Fruit fly (Drosophila melanogaster) whole organism, embryonic: ENCODE data around the gene CSN5.

Experiments used
- ATbp ChIP-seq: fragments of 200-800 bp; sonication (Bioruptor generic); optimal IDR thresholded peaks from 2 replicates; lab custom pipeline; 2017; ENCODE audit warnings: missing biosample characterization, mild to moderate bottlenecking, missing genetic modification characterization, missing genetic modification reagents
- Antp ChIP-seq: fragments of 200-800 bp; sonication (Bioruptor generic); optimal IDR thresholded peaks from 3 replicates; lab custom pipeline; 2016; ENCODE audit warnings: missing biosample characterization, missing genetic modification characterization
- Atf3 ChIP-seq: fragments of 200-800 bp; sonication (Bioruptor generic); optimal IDR thresholded peaks from 3 replicates; lab custom pipeline; 2016; ENCODE audit warnings: missing biosample characterization, missing genetic modification characterization
- CG10543 ChIP-seq: fragments of 200-800 bp; sonication (Bioruptor generic); optimal IDR thresholded peaks from 3 replicates; lab custom pipeline; 2017; ENCODE audit warnings: missing biosample characterization, mild to moderate bottlenecking, missing genetic modification characterization, moderate library complexity
- CG11247 ChIP-seq: fragments of 200-800 bp; sonication (Bioruptor generic); IDR thresholded peaks from 2 replicates; pipeline ENCODE4 v1.3.6; 2022; ENCODE audit warnings: missing biosample characterization, missing genetic modification characterization
- CG11456 ChIP-seq: fragments of 200-800 bp; sonication (Bioruptor generic); IDR thresholded peaks from 3 replicates; pipeline ENCODE4 v1.3.6; 2022; ENCODE audit warnings: missing biosample characterization, missing genetic modification characterization
- CG12219 ChIP-seq: fragments of 200-800 bp; sonication (Bioruptor generic); optimal IDR thresholded peaks from 3 replicates; lab custom pipeline; 2018; ENCODE audit warnings: missing biosample characterization, mild to moderate bottlenecking, missing genetic modification characterization
- CG14710 ChIP-seq: fragments of 200-800 bp; sonication (Bioruptor generic); optimal IDR thresholded peaks from 3 replicates; lab custom pipeline; 2019; ENCODE audit warnings: missing biosample characterization, mild to moderate bottlenecking, missing genetic modification characterization, moderate library complexity
- CG15073 ChIP-seq: fragments of 200-800 bp; sonication (Bioruptor generic); optimal IDR thresholded peaks from 2 replicates; lab custom pipeline; 2016; ENCODE audit warnings: missing biosample characterization, missing genetic modification characterization
- CG15269 ChIP-seq: fragments of 200-800 bp; sonication (Bioruptor generic); optimal IDR thresholded peaks from 2 replicates; lab custom pipeline; 2018; ENCODE audit warnings: missing biosample characterization, mild to moderate bottlenecking, missing genetic modification characterization, moderate library complexity
- CG15514 ChIP-seq: fragments of 200-800 bp; sonication (Bioruptor generic); optimal IDR thresholded peaks from 3 replicates; lab custom pipeline; 2017; ENCODE audit warnings: missing biosample characterization, missing genetic modification characterization, mild to moderate bottlenecking, moderate library complexity, missing genetic modification reagents
- CG2712 ChIP-seq: fragments of 200-800 bp; optimal IDR thresholded peaks from 3 replicates; lab custom pipeline; 2019; ENCODE audit warnings: missing biosample characterization, mild to moderate bottlenecking, missing genetic modification characterization, moderate library complexity
- CG31224 ChIP-seq: fragments of 200-800 bp; sonication (Bioruptor generic); IDR thresholded peaks from 2 replicates; pipeline ENCODE4 v1.3.6; 2022; ENCODE audit warnings: missing biosample characterization, missing genetic modification characterization
- CG5180 ChIP-seq: fragments of 200-800 bp; sonication (Bioruptor generic); optimal IDR thresholded peaks from 3 replicates; lab custom pipeline; 2017; ENCODE audit warnings: missing biosample characterization, missing genetic modification characterization, mild to moderate bottlenecking, moderate library complexity, missing genetic modification reagents
- CG8290 ChIP-seq, 3 experiments: fragments of 200-800 bp; sonication (Bioruptor generic); optimal IDR thresholded peaks; 2 replicates each; lab custom pipeline; 2016 to 2019; ENCODE audit warnings: missing biosample characterization in 3 of 3, missing genetic modification characterization in 3 of 3, mild to moderate bottlenecking in 2 of 3, moderate library complexity in 1 of 3
- CG8359 ChIP-seq: fragments of 200-800 bp; sonication (Bioruptor generic); optimal IDR thresholded peaks from 2 replicates; lab custom pipeline; 2017; ENCODE audit warnings: missing biosample characterization, mild to moderate bottlenecking, missing genetic modification characterization, borderline replicate concordance
- CG9797 ChIP-seq: fragments of 200-800 bp; sonication (Bioruptor generic); optimal IDR thresholded peaks from 3 replicates; lab custom pipeline; 2018; ENCODE audit warnings: missing biosample characterization, mild to moderate bottlenecking, missing genetic modification characterization
- D19A ChIP-seq: fragments of 200-800 bp; optimal IDR thresholded peaks from 3 replicates; lab custom pipeline; 2019; ENCODE audit warnings: missing biosample characterization, mild to moderate bottlenecking, missing genetic modification characterization, moderate library complexity
- Dek ChIP-seq: fragments of 200-800 bp; sonication (Bioruptor generic); optimal IDR thresholded peaks from 3 replicates; lab custom pipeline; 2019; ENCODE audit warnings: missing biosample characterization, mild to moderate bottlenecking, missing genetic modification characterization, moderate library complexity
- HmgZ ChIP-seq: fragments of 200-800 bp; sonication (Bioruptor generic); optimal IDR thresholded peaks from 2 replicates; lab custom pipeline; 2018; ENCODE audit warnings: missing biosample characterization, mild to moderate bottlenecking, missing genetic modification characterization
- Hr39 ChIP-seq: fragments of >200 bp; optimal IDR thresholded peaks from 2 replicates; lab custom pipeline; 2017
- Hr78 ChIP-seq, 2 experiments: fragments of 200-800 bp in 1 of 2; fragments of >200 bp in 1 of 2; sonication (Bioruptor generic) in 1 of 2; optimal IDR thresholded peaks; 2 replicates each; lab custom pipeline; 2017 to 2019; ENCODE audit warnings: missing biosample characterization in 2 of 2, missing genetic modification characterization in 2 of 2, mild to moderate bottlenecking in 1 of 2, moderate library complexity in 1 of 2
- Mes4 ChIP-seq: fragments of 200-800 bp; sonication (Bioruptor generic); optimal IDR thresholded peaks from 2 replicates; lab custom pipeline; 2016; ENCODE audit warnings: missing biosample characterization, missing genetic modification characterization
- NC2β ChIP-seq: fragments of 200-800 bp; sonication (Bioruptor generic); optimal IDR thresholded peaks from 2 replicates; lab custom pipeline; 2016; ENCODE audit warnings: missing biosample characterization, missing genetic modification characterization
- Ravus ChIP-seq: fragments of 200-800 bp; sonication (Bioruptor generic); IDR thresholded peaks from 2 replicates; pipeline ENCODE4 v1.3.6; 2022; ENCODE audit warnings: missing biosample characterization, missing genetic modification characterization
- Scr ChIP-seq: fragments of 200-800 bp; sonication (Bioruptor generic); IDR thresholded peaks from 2 replicates; pipeline ENCODE4 v1.3.6; 2022; ENCODE audit warnings: missing biosample characterization, missing genetic modification characterization; ENCODE audit not compliant: partially characterized antibody
- Sox102F ChIP-seq: fragments of 200-800 bp; sonication (Bioruptor generic); optimal IDR thresholded peaks from 2 replicates; lab custom pipeline; 2018; ENCODE audit warnings: missing biosample characterization, mild to moderate bottlenecking, missing genetic modification characterization, moderate library complexity
- Tbp ChIP-seq: fragments of >200 bp; optimal IDR thresholded peaks from 2 replicates; lab custom pipeline; 2018; ENCODE audit warnings: missing biosample characterization, missing genetic modification characterization
- bowl ChIP-seq: fragments of 200-800 bp; sonication (Bioruptor generic); IDR thresholded peaks from 2 replicates; pipeline ENCODE4 v1.3.6; 2022; ENCODE audit warnings: missing biosample characterization, missing genetic modification characterization
- cwo ChIP-seq: fragments of 200-800 bp; sonication (Bioruptor generic); optimal IDR thresholded peaks from 3 replicates; lab custom pipeline; 2017; ENCODE audit warnings: missing biosample characterization, missing genetic modification characterization, mild to moderate bottlenecking, moderate library complexity, missing genetic modification reagents
- dati ChIP-seq: fragments of 200-800 bp; sonication (Bioruptor generic); IDR thresholded peaks from 2 replicates; pipeline ENCODE4 v1.3.6; 2022; ENCODE audit warnings: missing biosample characterization, missing genetic modification characterization
- dysf ChIP-seq: fragments of 200-800 bp; sonication (Bioruptor generic); IDR thresholded peaks from 3 replicates; pipeline ENCODE4 v1.3.6; 2022; ENCODE audit warnings: missing biosample characterization, missing genetic modification characterization
- gce ChIP-seq: fragments of 200-800 bp; sonication (Bioruptor generic); IDR thresholded peaks from 3 replicates; pipeline ENCODE4 v1.3.6; 2022; ENCODE audit warnings: missing biosample characterization, missing genetic modification characterization
- gcm ChIP-seq: fragments of 200-800 bp; sonication (Bioruptor generic); optimal IDR thresholded peaks from 2 replicates; lab custom pipeline; 2019; ENCODE audit warnings: missing biosample characterization, mild to moderate bottlenecking, missing genetic modification characterization, moderate library complexity
- gsb ChIP-seq: fragments of 200-800 bp; sonication (Bioruptor generic); IDR thresholded peaks from 2 replicates; pipeline ENCODE4 v1.3.6; 2022; ENCODE audit warnings: missing biosample characterization, missing genetic modification characterization
- insv ChIP-seq, 2 experiments: fragments of 200-800 bp; sonication (Bioruptor generic); optimal IDR thresholded peaks; 3 replicates each; lab custom pipeline; 2016 to 2018; ENCODE audit warnings: missing biosample characterization in 2 of 2, missing genetic modification characterization in 2 of 2
- jing ChIP-seq: fragments of 200-800 bp; sonication (Bioruptor generic); optimal IDR thresholded peaks from 2 replicates; lab custom pipeline; 2018; ENCODE audit warnings: missing biosample characterization, mild to moderate bottlenecking, missing genetic modification characterization
- jumu ChIP-seq: fragments of 200-800 bp; sonication (Bioruptor generic); optimal IDR thresholded peaks from 3 replicates; lab custom pipeline; 2016; ENCODE audit warnings: missing biosample characterization, missing genetic modification characterization
- klu ChIP-seq: fragments of 200-800 bp; sonication (Bioruptor generic); IDR thresholded peaks from 2 replicates; pipeline ENCODE4 v1.3.6; 2022; ENCODE audit warnings: missing biosample characterization, missing genetic modification characterization
- knrl ChIP-seq: fragments of 200-800 bp; sonication (Bioruptor generic); IDR thresholded peaks from 3 replicates; pipeline ENCODE4 v1.3.6; 2022; ENCODE audit warnings: missing biosample characterization, missing genetic modification characterization; ENCODE audit not compliant: partially characterized antibody
- mld ChIP-seq: fragments of 200-800 bp; sonication (Bioruptor generic); IDR thresholded peaks from 3 replicates; pipeline ENCODE4 v1.3.6; 2022; ENCODE audit warnings: missing biosample characterization, missing genetic modification characterization; ENCODE audit not compliant: partially characterized antibody
- pan ChIP-seq, 4 experiments: fragments of >200 bp in 3 of 4; fragments of 200-800 bp in 1 of 4; sonication (Bioruptor generic) in 1 of 4; optimal IDR thresholded peaks in 3 of 4; IDR thresholded peaks in 1 of 4; 2 replicates each; pipeline versions ENCODE4 v1.3.6 to Lab custom; 2017 to 2022; ENCODE audit warnings: missing biosample characterization in 2 of 4, missing genetic modification characterization in 2 of 4, mixed read lengths in 1 of 4
- ro ChIP-seq: fragments of 200-800 bp; sonication (Bioruptor generic); IDR thresholded peaks from 2 replicates; pipeline ENCODE4 v1.3.6; 2022; ENCODE audit warnings: missing biosample characterization, missing genetic modification characterization
- twi ChIP-seq: fragments of 200-800 bp; optimal IDR thresholded peaks from 2 replicates; lab custom pipeline; 2019; ENCODE audit warnings: missing biosample characterization, mild to moderate bottlenecking, missing genetic modification characterization, moderate library complexity
- vvl ChIP-seq: fragments of 200-800 bp; sonication (Bioruptor generic); IDR thresholded peaks from 2 replicates; pipeline ENCODE4 v1.3.6; 2022; ENCODE audit warnings: missing biosample characterization, missing genetic modification characterization
- z ChIP-seq: fragments of 200-800 bp; sonication (Bioruptor generic); IDR thresholded peaks from 3 replicates; pipeline ENCODE4 v1.3.6; 2022; ENCODE audit warnings: missing biosample characterization, missing genetic modification characterization
- zen2 ChIP-seq: fragments of 200-800 bp; sonication (Bioruptor generic); IDR thresholded peaks from 3 replicates; pipeline ENCODE4 v1.3.6; 2022; ENCODE audit warnings: missing biosample characterization, missing genetic modification characterization; ENCODE audit not compliant: partially characterized antibody
- zf30C ChIP-seq: fragments of 200-800 bp; sonication (Bioruptor generic); optimal IDR thresholded peaks from 3 replicates; lab custom pipeline; 2018; ENCODE audit warnings: missing biosample characterization, mild to moderate bottlenecking, missing genetic modification characterization
- zfh2 ChIP-seq: fragments of 200-800 bp; sonication (Bioruptor generic); optimal IDR thresholded peaks from 2 replicates; lab custom pipeline; 2016; ENCODE audit warnings: missing biosample characterization, missing genetic modification characterization

The CSN5 gene

DNA sequence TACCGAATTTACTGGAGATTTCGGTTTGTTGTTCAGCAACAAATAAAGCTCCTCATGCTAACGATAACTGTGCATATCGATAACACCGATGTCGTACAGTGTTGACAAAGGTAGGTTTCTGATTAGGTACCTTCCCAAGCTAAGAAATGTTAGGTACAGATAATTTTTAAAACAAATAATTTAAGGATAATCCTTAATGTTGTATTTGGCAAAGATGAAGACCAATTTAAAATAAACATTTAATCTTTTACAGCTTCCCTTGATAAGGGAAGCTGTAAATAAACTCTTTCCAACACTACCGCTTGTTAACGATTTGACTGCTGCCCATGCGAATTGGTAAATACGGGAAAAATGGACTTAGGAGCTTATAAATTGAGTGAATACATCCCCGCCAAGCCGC lies 27.0 kb upstream of the CSN5 start, which contains the start of the genes Ttc1 and CG14882 (continued):
- no peak for TF ChIP-seq D19A (tag; lab: Kevin White, UChicago)
- TF ChIP-seq insv (GFP tag; optimal IDR thresholded peaks at IDR 0.05; lab: Kevin White, UChicago) = peak in 1 of 2 experiments; percentile 28
- TF ChIP-seq klu (GFP tag; lab: Robert Waterston, UW) = peak; percentile 61
- no peak; the same call in 2 of the 3 replicates for TF ChIP-seq zen2 (GFP tag; lab: Robert Waterston, UW)
- no peak for TF ChIP-seq CG5180 (GFP tag; lab: Kevin White, UChicago)
- peak; percentile 38 for TF ChIP-seq CG31224 (GFP tag; lab: Robert Waterston, UW)
- TF ChIP-seq CG8359 = no peak
- no peak for TF ChIP-seq zf30C (GFP tag; lab: Kevin White, UChicago)
- TF ChIP-seq z (GFP tag; lab: Robert Waterston, UW) = no peak
- peak; percentile 88 for TF ChIP-seq zfh2
- peak; percentile 89 for TF ChIP-seq CG11247 (GFP tag; lab: Robert Waterston, UW)
- TF ChIP-seq gsb (GFP tag; lab: Robert Waterston, UW) = peak; percentile 74
- peak; percentile 76 for TF ChIP-seq gcm (GFP tag; lab: Kevin White, UChicago)
- no peak for TF ChIP-seq dati (GFP tag; lab: Robert Waterston, UW)
- TF ChIP-seq NC2β (GFP tag; lab: Kevin White, UChicago) = peak; percentile 59
- TF ChIP-seq CG11456 (GFP tag; lab: Robert Waterston, UW) = peak; percentile 84
- TF ChIP-seq CG14710 = peak; percentile 69
- no peak for TF ChIP-seq Tbp (GFP tag; lab: Kevin White, UChicago)
- TF ChIP-seq Mes4 (GFP tag; lab: Kevin White, UChicago) = peak; percentile 77
- TF ChIP-seq Scr = peak; percentile 53
- no peak for TF ChIP-seq Sox102F (GFP tag; lab: Kevin White, UChicago)
- no peak for TF ChIP-seq Hr39 (lab: Kevin White, UChicago)
- peak; percentile 36; the same call in 2 of the 3 replicates for TF ChIP-seq knrl (GFP tag; lab: Robert Waterston, UW)
- TF ChIP-seq Antp (GFP tag; lab: Kevin White, UChicago) = peak; percentile 79
- peak; percentile 84 for TF ChIP-seq bowl (GFP tag; lab: Robert Waterston, UW)
- peak; percentile 65 for TF ChIP-seq CG15514 (GFP tag; lab: Kevin White, UChicago)
- TF ChIP-seq CG8290 (GFP tag; optimal IDR thresholded peaks at IDR 0.05; lab: Kevin White, UChicago) = peak; percentile 82
- peak in 1 of 2 experiments; percentile 78 for TF ChIP-seq CG8290 (tag; optimal IDR thresholded peaks at IDR 0.05; lab: Kevin White, UChicago)
- TF ChIP-seq CG9797 (GFP tag; lab: Kevin White, UChicago) = no peak
- TF ChIP-seq CG10543 (GFP tag; lab: Kevin White, UChicago) = peak; percentile 70
- no peak for TF ChIP-seq CG15073 (GFP tag; lab: Kevin White, UChicago)
- peak; percentile 35; the same call in 1 of the 2 replicates for TF ChIP-seq Ravus (GFP tag; lab: Robert Waterston, UW)
- TF ChIP-seq CG2712 (tag; lab: Kevin White, UChicago) = peak; percentile 80
- TF ChIP-seq Dek (tag; lab: Kevin White, UChicago) = peak; percentile 73
- TF ChIP-seq Atf3 = peak; percentile 53
- peak; percentile 83 for TF ChIP-seq jumu (GFP tag; lab: Kevin White, UChicago)
- TF ChIP-seq vvl (GFP tag; lab: Robert Waterston, UW) = peak; percentile 92
- peak; percentile 86 for TF ChIP-seq dysf (GFP tag; lab: Robert Waterston, UW)
- TF ChIP-seq HmgZ (tag; lab: Kevin White, UChicago) = peak; percentile 83
- TF ChIP-seq CG15269 (tag; lab: Kevin White, UChicago) = no peak
- peak; percentile 68 for TF ChIP-seq cwo (GFP tag; lab: Kevin White, UChicago)
- peak; percentile 25 for TF ChIP-seq jing (GFP tag; lab: Kevin White, UChicago)
- no peak for TF ChIP-seq pan (optimal IDR thresholded peaks at IDR 0.05; lab: Kevin White, UChicago)
- peak in 1 of 2 experiments; percentile 81 for TF ChIP-seq pan (GFP tag; optimal IDR thresholded peaks at IDR 0.05 in 1 of 2, IDR thresholded peaks at IDR 0.05 in 1 of 2)
- TF ChIP-seq mld (GFP tag; lab: Robert Waterston, UW) = no peak
- no peak; the same call in 1 of the 2 replicates for TF ChIP-seq ro (GFP tag; lab: Robert Waterston, UW)
- peak; percentile 13; the same call in 1 of the 3 replicates for TF ChIP-seq gce (GFP tag; lab: Robert Waterston, UW)
- peak; percentile 35 for TF ChIP-seq CG12219 (GFP tag; lab: Kevin White, UChicago)
- no peak for TF ChIP-seq Hr78 (GFP tag; optimal IDR thresholded peaks at IDR 0.05; lab: Kevin White, UChicago)
- peak; percentile 52 for TF ChIP-seq twi
- TF ChIP-seq ATbp (GFP tag; lab: Kevin White, UChicago) = peak; percentile 78
